Fruit fly (Drosophila melanogaster) whole organism: ENCODE results near the gene phr6-4.

ENCODE experiments used
- CG8478 ChIP-seq: fragments of >200 bp; optimal IDR thresholded peaks from 2 replicates; lab custom pipeline; 2018; ENCODE audit warnings: inconsistent platforms
- Dll ChIP-seq: fragments of >200 bp; optimal IDR thresholded peaks from 2 replicates; lab custom pipeline; 2017
- EcR ChIP-seq, 2 experiments: fragments of >200 bp; optimal IDR thresholded peaks; 2 replicates each; lab custom pipeline; 2017; ENCODE audit warnings: missing biosample characterization in 2 of 2, missing genetic modification characterization in 2 of 2, missing genetic modification reagents in 2 of 2
- pan ChIP-seq: fragments of >200 bp; optimal IDR thresholded peaks from 2 replicates; lab custom pipeline; 2017
- psq ChIP-seq: fragments of >200 bp; optimal IDR thresholded peaks from 2 replicates; lab custom pipeline; 2017
- usp ChIP-seq: fragments of >200 bp; optimal IDR thresholded peaks from 2 replicates; lab custom pipeline; 2017; ENCODE audit warnings: missing biosample characterization, missing genetic modification characterization, mixed read lengths

Gene phr6-4

DNA sequence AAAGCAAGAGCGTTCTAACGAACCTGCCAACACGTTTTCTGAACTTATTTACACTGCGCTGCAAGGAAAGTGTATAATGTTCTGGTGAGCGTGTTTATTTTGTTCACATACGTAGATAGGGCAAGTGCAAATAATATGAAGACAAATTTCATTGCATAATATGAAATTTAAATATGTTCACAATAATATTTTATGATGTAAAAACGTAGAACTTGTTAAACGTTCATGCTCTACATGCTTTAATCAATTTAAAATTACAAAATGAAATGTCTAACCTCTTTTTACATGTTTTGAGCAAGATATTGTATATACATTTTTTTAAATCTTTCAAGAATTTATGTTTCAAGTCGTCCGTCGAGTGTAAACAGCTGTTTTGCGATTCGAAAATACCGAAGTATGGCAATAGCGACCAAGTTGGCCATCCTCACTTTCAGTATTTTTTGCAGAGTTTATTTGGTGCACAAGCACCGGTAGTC lies at the start of gene phr6-4, which contains the start of gene CG2608:
Gene phr6-4 (minus strand): TSS at position 398 of the 476 bp plus-strand sequence.
Gene CG2608 (plus strand): TSS at position 429 of the 476 bp plus-strand sequence.
- TF ChIP-seq EcR (GFP tag; optimal IDR thresholded peaks at IDR 0.05; lab: Kevin White, UChicago) (no peak), psq (lab: Kevin White, UChicago) (no peak), Dll (lab: Kevin White, UChicago) (no peak), usp (no peak), CG8478 (lab: Kevin White, UChicago) (no peak), pan (lab: Kevin White, UChicago) (no peak)

DNA sequence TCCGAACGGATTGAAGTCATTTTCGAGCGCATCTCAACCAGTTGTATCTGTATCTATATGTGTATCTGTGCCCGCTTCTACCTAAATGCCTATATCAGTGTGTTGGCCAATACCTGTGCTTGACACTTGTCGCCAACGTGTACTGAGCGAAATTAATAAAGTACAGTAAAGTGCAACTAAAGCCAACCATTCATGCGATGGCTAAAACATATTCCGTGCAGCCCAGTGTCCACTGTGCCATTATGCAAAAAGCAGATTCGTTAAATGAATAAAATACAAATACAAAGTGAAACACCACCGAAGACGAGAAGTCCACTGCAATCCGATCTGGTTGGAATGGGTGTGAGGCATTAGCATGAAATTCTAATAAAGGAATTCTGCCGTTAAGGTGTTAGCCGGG lies 49.5 kb upstream of the phr6-4 start:
- TF ChIP-seq pan (lab: Kevin White, UChicago) (no peak), Dll (lab: Kevin White, UChicago) (no peak), EcR (GFP tag; optimal IDR thresholded peaks at IDR 0.05; lab: Kevin White, UChicago) (no peak), CG8478 (lab: Kevin White, UChicago) (no peak), psq (lab: Kevin White, UChicago) (no peak), usp (no peak)

DNA sequence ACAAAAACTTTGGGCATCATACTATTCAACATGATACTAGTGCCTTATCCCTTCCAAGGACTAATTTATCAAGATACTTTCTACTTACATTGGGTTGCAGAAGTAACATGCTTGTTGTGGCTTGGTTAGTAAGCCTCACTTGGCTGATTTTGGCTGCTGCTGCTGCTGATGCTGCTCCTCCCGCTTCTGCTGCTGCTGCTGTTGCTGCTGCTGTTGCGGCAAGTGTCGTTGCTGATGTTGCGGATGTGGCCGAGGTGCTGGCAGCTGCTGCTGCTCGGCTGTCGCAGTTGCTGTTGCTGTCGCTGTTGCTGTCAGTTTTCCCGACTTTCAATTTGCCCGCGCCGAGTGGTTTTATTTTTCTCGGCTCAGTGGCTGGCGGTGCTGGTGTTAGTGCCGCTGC lies 44.5 kb upstream of the phr6-4 start:
- TF ChIP-seq Dll (lab: Kevin White, UChicago) (no peak), usp (no peak), pan (lab: Kevin White, UChicago) (no peak), psq (lab: Kevin White, UChicago) (no peak), CG8478 (lab: Kevin White, UChicago) (no peak), EcR (GFP tag; optimal IDR thresholded peaks at IDR 0.05; lab: Kevin White, UChicago) (no peak)

DNA sequence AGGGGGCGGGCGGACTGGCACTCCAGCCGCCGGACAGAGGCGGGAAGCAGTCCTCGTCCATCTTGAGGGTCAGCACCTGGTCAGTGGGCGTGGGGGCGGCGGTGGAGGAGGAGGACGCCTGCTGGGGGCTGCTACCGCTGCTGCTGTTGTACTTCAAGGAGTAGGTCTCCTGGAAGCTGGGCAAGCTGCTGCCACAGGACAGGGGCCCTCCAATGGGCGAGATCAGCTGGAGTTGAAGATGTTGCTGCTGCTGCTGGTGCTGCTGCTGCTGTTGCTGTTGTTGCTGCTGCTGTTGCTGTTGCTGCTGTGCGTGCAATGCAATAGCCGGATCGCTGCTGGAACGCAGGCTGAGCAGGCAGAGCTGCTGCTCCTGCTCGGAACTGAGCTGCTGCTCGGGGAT lies 43.1 kb upstream of the phr6-4 start:
- no peak for TF ChIP-seq CG8478 (lab: Kevin White, UChicago)
- TF ChIP-seq EcR (GFP tag; optimal IDR thresholded peaks at IDR 0.05; lab: Kevin White, UChicago): no peak
- TF ChIP-seq pan (lab: Kevin White, UChicago): no peak
- no peak for TF ChIP-seq Dll (lab: Kevin White, UChicago)
- TF ChIP-seq usp: no peak
- TF ChIP-seq psq (lab: Kevin White, UChicago): no peak

DNA sequence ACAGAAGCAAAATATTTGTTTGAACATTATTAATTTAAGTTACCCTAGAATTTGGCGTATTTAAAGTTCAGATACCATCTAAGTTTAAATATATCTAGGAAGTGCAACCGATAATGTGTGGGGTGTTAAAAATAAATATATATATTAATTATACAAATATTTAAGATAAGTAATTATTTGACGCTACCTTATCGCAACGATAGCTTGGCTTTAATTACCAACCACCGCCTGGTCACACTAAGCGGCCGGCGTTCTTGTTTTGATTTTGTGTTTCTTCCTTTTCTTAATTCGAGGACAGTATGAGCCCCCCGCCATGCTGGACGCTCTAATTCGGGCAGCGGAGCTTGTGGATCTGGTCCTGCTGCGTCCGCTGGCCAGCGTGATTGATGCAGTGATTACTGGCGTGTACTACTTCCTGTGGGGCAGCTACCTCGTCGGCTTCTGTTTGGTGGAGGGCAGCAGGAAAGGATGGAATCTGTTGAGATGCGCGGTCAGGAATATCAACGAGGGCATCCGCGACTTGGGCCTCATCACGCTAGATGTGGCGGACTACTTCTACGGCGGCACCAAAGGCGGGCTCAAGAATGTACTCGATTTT lies 36.6 kb upstream of the phr6-4 start, which contains the start of gene CG2617:
Gene CG2617 (plus strand): TSS at position 233 of the 598 bp plus-strand sequence.
- TF ChIP-seq pan (lab: Kevin White, UChicago) (no peak), psq (lab: Kevin White, UChicago) (no peak), Dll (lab: Kevin White, UChicago) (no peak)

DNA sequence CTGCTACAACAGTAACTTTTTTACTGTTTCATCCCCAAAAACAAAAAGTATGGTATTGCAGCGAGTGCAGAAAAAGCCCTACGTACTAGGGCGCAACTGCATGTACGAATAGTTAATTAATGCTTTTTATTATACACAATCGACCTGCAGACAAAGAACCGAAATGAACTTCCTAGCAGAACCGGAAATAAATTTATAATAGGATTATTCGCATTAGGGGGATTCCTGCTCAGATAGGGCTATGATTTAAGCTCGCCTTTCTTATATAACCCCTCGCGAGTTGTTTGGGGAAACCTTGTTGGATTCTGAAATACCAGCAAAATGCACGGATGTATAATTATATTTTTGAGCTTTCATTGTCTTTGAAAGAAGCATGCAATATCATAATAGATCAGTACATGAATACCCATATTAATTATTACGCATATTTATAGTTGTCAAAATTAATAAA lies 36.1 kb upstream of the phr6-4 start, which contains the start of gene Cen:
Gene Cen (minus strand): TSS at position 199 of the 451 bp plus-strand sequence.
- TF ChIP-seq CG8478 (lab: Kevin White, UChicago): no peak
- no peak for TF ChIP-seq pan (lab: Kevin White, UChicago)
- no peak for TF ChIP-seq usp
- no peak for TF ChIP-seq psq (lab: Kevin White, UChicago)
- TF ChIP-seq EcR (GFP tag; optimal IDR thresholded peaks at IDR 0.05; lab: Kevin White, UChicago): no peak
- TF ChIP-seq Dll (lab: Kevin White, UChicago): no peak

DNA sequence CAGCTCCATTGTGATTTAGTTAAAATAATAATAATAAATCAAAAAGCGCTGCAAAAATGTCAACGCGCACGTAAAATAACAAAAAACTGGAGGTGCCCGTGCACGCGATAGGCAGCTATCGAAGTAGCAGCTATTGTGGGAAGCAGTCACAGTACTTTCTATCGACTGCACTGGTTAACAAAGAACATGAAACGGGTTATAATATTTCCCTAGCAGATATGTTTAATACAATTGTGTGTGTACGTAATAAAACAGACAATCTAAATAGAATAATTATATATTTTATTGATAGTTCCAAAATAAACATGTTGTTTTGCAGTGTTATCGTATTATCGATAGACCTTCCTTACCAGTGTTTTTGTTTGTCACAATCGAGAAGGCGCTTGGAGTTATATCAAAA lies 30.3 kb upstream of the phr6-4 start, which contains the start of the genes CG31678 and IKKepsilon:
Gene CG31678 (minus strand): TSS at position 67 of the 400 bp plus-strand sequence.
Gene IKKepsilon (plus strand): TSS at position 171 of the 400 bp plus-strand sequence.
- TF ChIP-seq pan (lab: Kevin White, UChicago): no peak
- no peak for TF ChIP-seq CG8478 (lab: Kevin White, UChicago)
- no peak for TF ChIP-seq usp
- TF ChIP-seq Dll (lab: Kevin White, UChicago): no peak
- no peak for TF ChIP-seq EcR (GFP tag; optimal IDR thresholded peaks at IDR 0.05; lab: Kevin White, UChicago)
- TF ChIP-seq psq (lab: Kevin White, UChicago): no peak

DNA sequence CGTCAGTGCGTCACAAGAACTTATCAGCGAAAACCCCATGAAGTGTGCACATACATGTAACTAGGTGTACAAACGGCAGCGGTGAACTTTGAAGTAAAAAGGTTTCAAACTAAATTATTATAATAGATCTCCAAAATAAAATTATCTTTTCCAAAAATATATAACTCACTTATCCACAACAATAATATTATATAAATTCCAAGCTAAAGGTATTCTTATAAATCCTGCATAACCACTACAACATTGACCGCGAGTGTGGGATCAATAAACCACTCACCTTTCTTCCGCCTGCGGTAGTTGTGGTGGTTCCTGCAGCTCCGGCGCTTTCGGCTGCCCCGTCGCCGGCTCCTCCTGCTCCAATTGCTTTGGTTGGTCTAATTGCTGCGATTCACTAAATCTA lies 29.1 kb upstream of the phr6-4 start:
- no peak for TF ChIP-seq psq (lab: Kevin White, UChicago)
- TF ChIP-seq pan (lab: Kevin White, UChicago): no peak
- no peak for TF ChIP-seq EcR (GFP tag; optimal IDR thresholded peaks at IDR 0.05; lab: Kevin White, UChicago)
- no peak for TF ChIP-seq usp
- TF ChIP-seq CG8478 (lab: Kevin White, UChicago): no peak

DNA sequence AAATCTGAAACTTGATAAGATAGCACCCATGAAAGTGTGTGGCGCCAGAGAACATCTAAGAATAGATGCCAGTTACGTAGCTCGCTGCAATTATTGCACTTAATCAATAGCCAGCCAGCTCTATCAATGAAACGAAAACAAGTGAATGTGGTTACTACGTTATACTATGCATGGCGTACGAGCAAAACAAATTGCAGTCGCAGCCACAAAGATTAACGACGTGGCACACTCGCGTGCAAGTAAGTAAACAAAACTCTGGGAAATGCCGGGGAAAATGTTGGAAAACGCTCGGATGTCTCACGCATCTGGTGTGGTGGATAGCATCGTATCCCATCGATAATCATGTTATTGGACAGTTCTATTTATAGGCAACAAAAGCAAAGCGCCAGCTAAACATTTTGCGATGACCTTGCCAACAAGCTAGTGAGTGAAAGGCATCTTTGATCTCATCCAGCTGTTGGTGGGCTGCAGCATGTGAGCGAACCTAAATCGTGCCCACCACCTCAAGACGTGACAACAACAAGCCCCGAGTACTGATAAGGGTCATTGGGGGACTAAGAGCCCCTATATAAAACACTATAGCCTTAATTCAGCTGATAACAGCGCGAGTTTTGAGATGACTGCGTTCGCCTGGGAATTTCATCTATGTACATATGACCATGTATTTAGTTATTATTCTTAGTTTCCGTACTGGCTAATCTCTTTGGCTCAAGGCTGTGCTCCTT lies 28.3 kb upstream of the phr6-4 start:
- no peak for TF ChIP-seq psq (lab: Kevin White, UChicago)
- no peak for TF ChIP-seq Dll (lab: Kevin White, UChicago)
- no peak for TF ChIP-seq EcR (GFP tag; optimal IDR thresholded peaks at IDR 0.05; lab: Kevin White, UChicago)
- TF ChIP-seq pan (lab: Kevin White, UChicago): no peak
- TF ChIP-seq CG8478 (lab: Kevin White, UChicago): no peak
- TF ChIP-seq usp: no peak

DNA sequence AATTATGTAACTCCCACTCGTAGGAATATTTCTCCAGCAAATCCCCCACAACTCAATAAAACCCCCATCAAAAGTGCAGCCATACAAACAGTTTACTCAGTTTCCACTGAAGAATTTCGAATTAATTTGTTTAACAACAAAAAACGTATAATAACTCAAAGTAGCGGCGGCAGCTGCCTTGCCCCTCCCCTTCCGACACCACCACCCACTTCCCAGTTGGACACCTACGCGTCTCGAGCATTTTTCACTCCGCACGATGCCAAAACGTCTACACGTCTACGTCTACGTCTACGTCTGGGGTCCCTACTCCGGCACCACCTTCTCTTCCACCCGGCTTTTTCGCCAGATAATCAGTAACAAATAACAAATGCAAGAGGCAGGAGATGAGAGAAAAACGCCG lies 25.6 kb upstream of the phr6-4 start:
- TF ChIP-seq pan (lab: Kevin White, UChicago) (no peak), Dll (lab: Kevin White, UChicago) (no peak), CG8478 (lab: Kevin White, UChicago) (no peak), EcR (GFP tag; optimal IDR thresholded peaks at IDR 0.05; lab: Kevin White, UChicago) (no peak), psq (lab: Kevin White, UChicago) (no peak), usp (no peak)

DNA sequence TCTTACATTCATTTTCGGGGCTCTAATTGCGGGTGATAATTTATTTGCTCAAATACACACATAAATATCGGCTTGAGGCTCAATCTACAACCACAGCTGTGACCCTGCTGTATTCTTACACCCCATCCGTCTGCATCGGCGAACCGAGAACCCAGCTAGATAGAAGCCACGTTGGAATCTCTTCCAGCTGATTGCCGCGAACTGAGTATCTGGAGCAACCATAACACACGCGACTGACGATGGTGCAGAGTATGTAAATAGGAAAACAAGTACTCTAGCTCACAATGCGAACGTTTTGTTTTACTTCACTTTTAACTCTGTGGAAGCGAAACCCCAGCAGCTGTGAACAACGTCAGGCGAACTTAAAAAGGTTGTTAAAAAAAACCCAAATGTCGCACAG lies 18.8 kb upstream of the phr6-4 start:
- TF ChIP-seq psq (lab: Kevin White, UChicago) (no peak), Dll (lab: Kevin White, UChicago) (no peak), EcR (GFP tag; optimal IDR thresholded peaks at IDR 0.05; lab: Kevin White, UChicago) (no peak), pan (lab: Kevin White, UChicago) (no peak), CG8478 (lab: Kevin White, UChicago) (no peak), usp (no peak)
